Fruit fly (Drosophila melanogaster) whole organism: Measurements from ENCODE around the gene cav.

Experiments used
- CG8478 ChIP-seq: fragments of >200 bp; optimal IDR thresholded peaks from 2 replicates; lab custom pipeline; 2018; ENCODE audit warnings: inconsistent platforms
- EcR ChIP-seq, 2 experiments: fragments of >200 bp; optimal IDR thresholded peaks; 2 replicates each; lab custom pipeline; 2017; ENCODE audit warnings: missing biosample characterization in 2 of 2, missing genetic modification characterization in 2 of 2, missing genetic modification reagents in 2 of 2
- pan ChIP-seq: fragments of >200 bp; optimal IDR thresholded peaks from 2 replicates; lab custom pipeline; 2017
- usp ChIP-seq: fragments of >200 bp; optimal IDR thresholded peaks from 2 replicates; lab custom pipeline; 2017; ENCODE audit warnings: missing biosample characterization, missing genetic modification characterization, mixed read lengths

DNA sequence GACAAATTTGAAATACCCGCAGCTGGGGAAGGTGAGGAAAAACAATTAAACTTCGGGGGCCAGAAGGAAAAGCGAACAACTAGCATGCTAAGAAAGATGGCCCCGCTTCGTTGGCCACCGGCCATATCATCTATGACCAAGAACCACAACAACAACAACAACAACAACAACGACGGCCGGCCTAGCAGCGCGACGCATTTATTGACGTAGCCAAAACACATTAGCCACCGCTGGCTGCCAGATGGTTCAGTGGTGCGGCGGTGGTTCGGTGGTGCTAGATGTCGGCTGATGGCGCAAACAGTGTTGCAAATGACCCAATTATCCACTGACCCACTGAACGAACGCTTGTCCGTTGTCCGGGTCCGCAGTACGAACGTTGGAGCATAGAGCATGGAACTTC is 7.3 kb upstream of the cav start:
- TF ChIP-seq usp (GFP tag; lab: Kevin White, UChicago), result no peak
- TF ChIP-seq pan (lab: Kevin White, UChicago), result no peak
- TF ChIP-seq CG8478, result no peak
- TF ChIP-seq EcR (GFP tag; optimal IDR thresholded peaks at IDR 0.05; lab: Kevin White, UChicago), result no peak
